Fruit fly (Drosophila melanogaster): ENCODE measurements around the gene Ocrl.

Gene Ocrl

dm6 chrX:1969775-1970574, 47.2 kb downstream of the Ocrl start (continued):
- TF ChIP-seq Hr39 (GFP tag; optimal IDR thresholded peaks at IDR 0.05) (no peak), pdm3 (GFP tag; optimal IDR thresholded peaks at IDR 0.05) (peak; percentile 48), CG8119 (GFP tag; IDR thresholded peaks at IDR 0.05) (peak; percentile 70), CG31627 (GFP tag; optimal IDR thresholded peaks at IDR 0.05) (no peak), Eip78C (GFP tag) (peak; percentile 55), Eip93F (GFP tag; optimal IDR thresholded peaks at IDR 0.05) (no peak), svp (GFP tag) (peak; percentile 18), CG6854 (GFP tag; optimal IDR thresholded peaks at IDR 0.05) (no peak), CG16779 (tag; optimal IDR thresholded peaks at IDR 0.05) (no peak), Ets96B (tag; optimal IDR thresholded peaks at IDR 0.05) (no peak), Sox102F (GFP tag; optimal IDR thresholded peaks at IDR 0.05) (no peak), vri (GFP tag; optimal IDR thresholded peaks at IDR 0.05) (no peak), Ets21C (GFP tag; optimal IDR thresholded peaks at IDR 0.05) (no peak), Gug (GFP tag; IDR thresholded peaks at IDR 0.05) (no peak; the same call in 1 of the 2 replicates), fd85E (GFP tag; optimal IDR thresholded peaks at IDR 0.05) (no peak), cyc (GFP tag; optimal IDR thresholded peaks at IDR 0.05) (no peak), dsx (GFP tag; optimal IDR thresholded peaks at IDR 0.05; ENCODE audit: poor library complexity, severe bottlenecking) (no peak), CG4318 (GFP tag; optimal IDR thresholded peaks at IDR 0.05) (no peak), Sox15 (GFP tag; optimal IDR thresholded peaks at IDR 0.05) (no peak), CG7368 (GFP tag; optimal IDR thresholded peaks at IDR 0.05) (no peak), CG8319 (GFP tag; optimal IDR thresholded peaks at IDR 0.05) (no peak), CG6792 (GFP tag; optimal IDR thresholded peaks at IDR 0.05) (no peak), Hr4 (GFP tag; optimal IDR thresholded peaks at IDR 0.05) (peak; percentile 59), CG11294 (GFP tag; IDR thresholded peaks at IDR 0.05) (no peak; the same call in 1 of the 2 replicates), acj6 (GFP tag; optimal IDR thresholded peaks at IDR 0.05) (no peak), CG3032 (tag; optimal IDR thresholded peaks at IDR 0.05) (no peak), lz (GFP tag; optimal IDR thresholded peaks at IDR 0.05) (no peak), salr (GFP tag; optimal IDR thresholded peaks at IDR 0.05) (no peak), net (GFP tag; optimal IDR thresholded peaks at IDR 0.05) (peak; percentile 21)

dm6 chrX:1970575-1971325, 48.0 kb downstream of the Ocrl start:
- TF ChIP-seq CG3032 (tag; optimal IDR thresholded peaks at IDR 0.05): no peak
- TF ChIP-seq Eip78C (GFP tag): peak; percentile 26
- TF ChIP-seq CG16779 (tag; optimal IDR thresholded peaks at IDR 0.05): no peak
- peak; percentile 67 for TF ChIP-seq Lpt (GFP tag; optimal IDR thresholded peaks at IDR 0.05)
- no peak for TF ChIP-seq achi (GFP tag; optimal IDR thresholded peaks at IDR 0.05)
- peak; percentile 37 for TF ChIP-seq Met (GFP tag; optimal IDR thresholded peaks at IDR 0.05)
- TF ChIP-seq eg (GFP tag; IDR thresholded peaks at IDR 0.05): 0 out of 3 replicates have a peak, but pooled peaks have one; percentile 31
- TF ChIP-seq svp (GFP tag): peak; percentile 82
- TF ChIP-seq Eip75B (GFP tag; optimal IDR thresholded peaks at IDR 0.05): peak; percentile 66
- no peak for TF ChIP-seq ss (GFP tag; optimal IDR thresholded peaks at IDR 0.05)
- 0 out of 2 replicates have a peak, but pooled peaks have one; percentile 19 for TF ChIP-seq CG15336 (GFP tag; IDR thresholded peaks at IDR 0.05)
- peak; percentile 38 for TF ChIP-seq CG6854 (GFP tag; optimal IDR thresholded peaks at IDR 0.05)
- peak; percentile 95 for TF ChIP-seq Blimp-1 (GFP tag; optimal IDR thresholded peaks at IDR 0.05)
- no peak for TF ChIP-seq Sox102F (GFP tag; optimal IDR thresholded peaks at IDR 0.05)
- no peak for TF ChIP-seq pdm3 (GFP tag; optimal IDR thresholded peaks at IDR 0.05)
- TF ChIP-seq CG6163 (GFP tag; IDR thresholded peaks at IDR 0.05): 0 out of 3 replicates have a peak, but pooled peaks have one; percentile 25

Measured in whole organism, prepupa.